Fruit fly (Drosophila melanogaster) ovary, adult (tissue): ENCODE results near the gene Usp2.

Experiments used
- CG17801 ChIP-seq: fragments of 200-800 bp; optimal IDR thresholded peaks from 2 replicates; lab custom pipeline; 2019; ENCODE audit warnings: missing biosample characterization, mild to moderate bottlenecking, missing genetic modification characterization, moderate library complexity; ENCODE audit not compliant: partially characterized antibody

Usp2 gene

DNA sequence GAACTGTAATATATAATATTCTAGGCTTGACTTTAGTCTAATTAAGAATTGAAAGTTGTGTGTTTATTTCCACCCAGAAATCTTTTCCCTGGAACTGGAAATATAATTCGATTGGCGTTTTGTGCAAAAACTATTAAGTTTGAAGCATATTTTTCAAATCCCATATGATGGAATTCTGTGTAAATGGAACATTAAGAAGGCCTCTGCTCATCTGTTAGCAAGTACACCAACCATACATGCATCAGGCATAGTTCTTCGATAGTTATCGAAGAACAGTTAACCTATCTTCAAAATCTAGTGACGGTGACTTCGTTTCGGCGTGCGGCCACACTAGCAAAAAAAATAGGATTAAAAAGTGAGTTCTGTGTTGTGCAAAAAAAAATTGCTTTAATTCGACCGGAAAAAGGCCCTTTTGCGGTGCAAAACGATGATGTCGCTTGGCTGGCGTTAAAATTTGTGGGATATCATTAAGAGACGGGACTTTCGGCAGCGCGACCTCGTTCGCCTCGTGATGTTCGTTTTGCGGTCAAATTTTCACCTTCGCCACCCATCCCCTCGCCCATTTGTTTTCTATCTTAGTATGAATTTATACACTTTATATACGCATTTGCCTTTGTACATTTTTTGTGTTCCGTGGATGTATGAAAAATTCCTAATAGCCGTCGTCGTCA lies at the start of gene Usp2:
TSS of gene Usp2 (plus strand) at position 295 of the 671 bp plus-strand sequence.
- TF ChIP-seq CG17801, result no peak

DNA sequence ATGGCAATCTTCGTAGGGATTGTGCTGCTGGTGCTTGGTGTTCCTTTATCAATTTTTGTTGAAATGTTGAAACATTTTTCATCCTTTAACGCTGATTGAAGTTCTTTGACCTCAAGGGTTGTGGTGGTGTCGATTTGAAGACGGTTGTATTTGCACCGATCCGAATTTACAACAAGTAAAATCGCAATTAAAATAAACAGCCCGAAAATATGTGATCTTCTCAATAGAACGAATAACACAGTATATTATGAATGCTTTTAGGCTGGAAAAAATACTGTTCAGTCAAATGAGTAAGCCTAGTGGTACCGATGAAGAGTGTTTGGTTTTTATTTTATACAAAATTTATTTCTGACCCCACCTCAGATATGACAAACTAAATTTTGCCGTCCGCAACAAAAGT lies 12.6 kb upstream of the Usp2 start:
- TF ChIP-seq CG17801, result no peak

DNA sequence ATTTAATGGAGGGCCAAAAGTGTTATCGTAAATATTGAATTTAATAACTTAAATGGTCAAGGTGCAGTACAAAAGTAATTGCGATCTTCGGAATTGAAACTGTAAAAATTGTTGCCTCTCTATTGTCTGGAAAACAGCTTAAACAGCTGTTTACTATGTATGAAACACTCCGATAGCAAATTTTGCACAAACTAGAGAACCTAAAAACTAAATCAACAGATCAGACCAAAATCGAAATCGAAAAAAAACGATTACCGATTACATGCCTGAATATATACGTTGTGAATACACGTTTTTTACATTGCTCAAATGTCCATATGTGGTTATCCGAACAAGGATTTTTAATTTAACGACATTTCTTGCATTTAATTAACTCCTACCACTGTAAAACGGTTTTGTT lies 12.1 kb upstream of the Usp2 start:
- no peak for TF ChIP-seq CG17801

DNA sequence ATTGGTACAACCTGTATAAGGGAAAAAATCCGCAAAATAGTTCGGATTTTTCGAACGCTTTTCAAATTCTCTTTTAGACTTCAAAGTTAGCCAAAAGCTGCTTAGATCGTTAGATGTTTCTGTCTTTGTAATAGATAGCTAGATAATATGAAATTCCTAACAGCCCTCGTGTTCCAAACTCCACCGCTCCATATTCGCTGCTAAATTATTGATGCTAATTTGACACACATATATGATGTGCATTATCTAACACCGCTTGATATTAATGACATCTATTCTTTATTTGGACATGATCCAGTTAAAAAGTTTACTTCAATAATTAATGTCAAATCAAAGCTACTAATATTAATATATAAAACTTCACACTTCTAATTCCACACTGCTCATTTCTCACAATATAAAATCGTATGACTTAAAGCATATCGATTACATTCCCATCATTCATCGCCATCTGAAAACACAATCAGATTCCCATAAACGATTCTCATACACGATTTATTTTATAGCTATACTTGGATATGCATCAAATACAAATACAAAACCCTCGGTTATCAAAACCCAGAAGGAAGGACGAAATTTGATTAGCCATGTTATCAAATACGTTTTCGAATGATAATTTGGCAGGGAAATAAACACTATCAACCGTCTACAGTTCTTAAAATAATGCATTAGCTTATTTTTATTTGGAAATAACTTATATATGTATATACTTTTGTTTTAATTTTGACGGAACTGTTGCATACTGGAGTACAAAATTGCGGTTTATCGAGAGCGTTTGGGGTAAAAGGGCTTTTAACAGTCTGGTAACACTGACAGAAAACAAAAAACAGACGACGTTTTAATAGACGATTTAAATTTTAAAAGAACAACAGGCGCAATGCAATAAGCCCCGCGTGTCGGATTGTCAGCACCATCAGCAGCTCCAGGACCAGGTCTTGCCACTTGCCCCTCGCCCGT lies 11.4 kb upstream of the Usp2 start, which contains the start of gene CG14621:
TSS of gene CG14621 (plus strand) at position 274 of the 957 bp plus-strand sequence.
- TF ChIP-seq CG17801, result no peak

DNA sequence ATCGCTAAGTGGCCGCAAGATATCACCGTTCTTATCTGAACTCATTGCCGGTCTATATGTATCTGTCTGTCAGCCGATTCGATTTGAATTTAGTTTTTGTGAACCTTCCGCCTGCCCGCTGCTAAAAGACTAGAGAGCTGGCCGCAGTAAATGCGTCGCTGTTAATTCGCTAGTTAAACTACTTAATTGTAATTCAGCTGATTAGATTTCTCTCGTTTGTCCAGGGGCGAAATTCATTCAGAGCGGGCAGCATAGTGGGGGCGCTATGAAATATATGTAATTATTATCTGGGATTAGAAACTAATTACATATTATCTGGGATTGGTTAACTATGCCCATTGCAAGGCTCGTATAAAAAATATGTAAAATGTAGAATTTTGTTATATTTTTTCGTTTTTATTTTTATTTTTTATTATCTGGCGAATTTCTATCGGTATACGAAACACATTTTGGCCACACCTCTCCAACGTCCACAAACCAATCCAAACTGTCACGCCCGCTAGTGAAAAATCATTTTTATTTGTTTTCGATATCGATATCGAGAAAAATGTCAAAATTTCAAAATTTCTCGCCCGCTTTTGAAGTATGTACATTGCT lies 6.3 kb upstream of the Usp2 start, which contains the start of the genes CG14615 and tilB:
TSS of gene CG14615 (minus strand) at position 301 of the 597 bp plus-strand sequence.
TSS of gene tilB (plus strand) at position 547 of the 597 bp plus-strand sequence.
- TF ChIP-seq CG17801, result no peak

DNA sequence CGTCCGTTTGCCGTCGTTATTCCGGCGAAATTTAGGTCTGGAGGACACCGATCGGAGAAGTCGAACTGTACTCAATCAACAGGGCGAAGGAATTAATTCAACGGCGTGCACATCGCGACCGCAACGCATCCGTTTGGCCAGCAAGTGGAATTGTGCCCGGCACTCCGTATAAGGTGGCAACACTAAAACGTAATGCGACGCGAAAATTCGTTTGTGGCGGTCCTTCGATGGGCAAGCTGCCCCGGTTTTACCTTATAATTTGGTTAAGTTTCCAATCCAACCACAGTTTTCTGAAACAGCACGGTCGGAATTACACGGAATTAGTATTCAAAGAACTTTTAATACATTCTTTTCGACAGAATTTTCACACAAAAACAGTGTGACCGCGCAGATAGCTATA lies 580 bp upstream of the Usp2 start, which contains the start of gene wap:
TSS of gene wap (minus strand) at position 400 of the 400 bp plus-strand sequence.
- TF ChIP-seq CG17801, result no peak

DNA sequence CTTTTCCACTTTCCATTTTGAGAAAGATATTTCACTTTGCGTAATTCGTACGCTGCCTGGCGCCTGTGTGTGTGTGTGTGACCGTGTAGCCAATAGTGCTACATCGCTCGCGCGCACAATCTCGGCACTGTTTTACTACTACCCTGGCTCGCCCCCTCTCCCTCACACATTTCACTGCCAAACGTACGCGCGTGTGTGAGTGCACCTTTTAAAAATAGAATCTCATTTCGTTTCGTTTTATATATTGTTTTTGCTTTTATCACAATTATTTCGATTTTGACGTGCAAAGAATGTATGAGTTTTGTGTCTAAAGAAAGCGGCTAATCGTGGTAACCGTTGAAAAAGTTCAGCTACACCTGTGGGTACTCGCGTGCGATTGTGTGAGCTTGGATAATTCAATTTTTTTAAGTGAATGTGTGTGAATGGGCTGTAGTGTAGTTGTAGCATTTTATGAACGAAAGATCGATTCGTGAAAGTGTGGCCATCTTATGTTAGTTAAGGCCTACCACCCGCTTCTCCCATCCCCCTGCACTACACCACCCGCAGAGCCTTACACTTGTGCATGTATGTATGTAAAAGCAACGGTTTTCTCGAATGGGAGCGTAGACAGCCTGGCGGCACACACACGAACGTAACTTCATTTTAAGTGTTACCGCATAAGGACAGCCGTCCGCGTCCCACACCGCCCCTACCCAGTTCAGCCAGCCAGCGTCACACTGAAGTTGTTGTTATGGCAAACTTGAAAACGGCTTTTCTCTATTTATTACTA lies 761 bp downstream of the Usp2 start:
- TF ChIP-seq CG17801, result no peak

DNA sequence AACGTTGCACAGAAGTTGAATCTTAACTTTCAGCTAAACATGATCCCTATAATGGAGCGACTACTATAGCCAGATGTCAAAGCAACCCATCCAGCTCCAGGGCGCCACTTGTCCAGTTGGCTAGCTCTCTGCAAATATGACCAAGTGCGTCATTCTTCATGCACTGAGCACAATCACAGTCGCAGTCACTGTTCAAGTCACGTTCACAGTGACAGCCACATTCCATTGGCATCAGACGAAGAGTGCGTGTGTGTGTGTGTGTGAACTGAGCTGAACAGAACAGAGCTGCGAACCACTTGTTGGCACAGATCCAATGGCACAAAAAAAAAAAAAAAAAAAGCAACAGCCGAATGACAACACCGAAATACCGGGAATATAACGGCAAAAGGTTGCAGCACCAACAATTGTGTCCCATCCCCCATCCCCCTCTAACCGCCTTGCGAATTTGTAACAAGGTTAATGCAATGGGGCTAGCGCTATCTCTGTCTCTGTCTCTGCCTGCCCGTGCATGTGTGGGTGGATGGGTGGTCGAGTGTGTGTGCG lies 5.7 kb downstream of the Usp2 start:
- TF ChIP-seq CG17801, result no peak

DNA sequence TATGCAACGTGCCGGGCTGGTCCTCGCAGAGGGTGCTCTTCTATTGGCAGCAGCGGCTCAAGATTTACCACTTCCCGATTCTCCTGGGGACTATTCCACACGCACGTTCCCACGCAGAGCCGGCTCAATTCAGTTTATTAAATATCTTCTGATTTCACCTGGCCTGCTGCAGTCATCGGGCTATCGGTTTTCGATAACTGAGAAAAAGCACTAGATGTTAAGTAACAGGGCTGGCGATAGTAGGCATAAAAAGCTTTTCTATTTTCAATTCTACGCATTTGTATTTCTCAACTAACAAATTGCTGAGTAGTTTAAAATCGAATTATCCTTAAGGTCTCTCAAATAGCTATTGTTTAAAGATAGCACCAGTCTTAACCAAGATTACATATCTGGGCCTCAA lies 16.2 kb downstream of the Usp2 start, which contains the start of gene CG14613:
TSS of gene CG14613 (minus strand) at position 203 of the 400 bp plus-strand sequence.
- no peak for TF ChIP-seq CG17801

DNA sequence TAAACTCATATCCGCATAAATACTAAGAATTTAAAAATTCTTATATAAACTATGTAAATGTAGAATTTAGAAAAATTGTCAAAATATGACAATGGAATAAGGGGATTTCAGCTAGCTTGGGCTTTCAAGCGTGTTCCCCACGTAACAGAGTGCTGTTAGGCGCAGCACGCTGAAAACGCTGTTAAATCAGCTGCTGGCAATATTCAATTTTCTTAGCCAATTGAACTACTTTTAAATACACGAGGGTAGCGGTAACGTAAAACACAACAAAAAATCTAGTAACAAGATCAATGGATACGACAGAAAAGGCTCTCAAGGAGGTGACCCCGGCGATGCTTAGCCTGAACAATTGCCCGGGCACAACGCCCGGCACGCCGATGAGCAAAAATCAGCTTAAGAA lies 17.9 kb downstream of the Usp2 start, which contains the start of gene CG14618:
TSS of gene CG14618 (plus strand) at position 179 of the 400 bp plus-strand sequence.
- no peak for TF ChIP-seq CG17801

DNA sequence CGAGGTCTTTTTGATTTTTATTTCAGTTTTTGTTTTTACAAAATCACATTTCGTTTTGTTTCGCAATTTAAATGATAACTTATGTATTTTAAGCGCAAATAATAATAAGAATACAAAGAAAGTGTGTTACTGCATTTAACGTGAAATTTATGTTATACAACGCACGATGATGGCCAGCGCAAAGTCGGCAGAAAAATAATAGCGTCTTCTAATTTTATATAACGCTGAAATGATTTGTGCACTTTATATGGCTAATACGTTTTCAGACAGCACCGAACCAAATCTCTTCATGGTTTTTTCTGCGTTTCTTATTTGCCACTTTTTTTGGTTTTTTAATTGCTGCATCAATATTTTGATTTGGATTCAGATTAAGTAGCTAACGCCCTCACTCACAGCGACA lies 19.3 kb downstream of the Usp2 start:
- no peak for TF ChIP-seq CG17801

DNA sequence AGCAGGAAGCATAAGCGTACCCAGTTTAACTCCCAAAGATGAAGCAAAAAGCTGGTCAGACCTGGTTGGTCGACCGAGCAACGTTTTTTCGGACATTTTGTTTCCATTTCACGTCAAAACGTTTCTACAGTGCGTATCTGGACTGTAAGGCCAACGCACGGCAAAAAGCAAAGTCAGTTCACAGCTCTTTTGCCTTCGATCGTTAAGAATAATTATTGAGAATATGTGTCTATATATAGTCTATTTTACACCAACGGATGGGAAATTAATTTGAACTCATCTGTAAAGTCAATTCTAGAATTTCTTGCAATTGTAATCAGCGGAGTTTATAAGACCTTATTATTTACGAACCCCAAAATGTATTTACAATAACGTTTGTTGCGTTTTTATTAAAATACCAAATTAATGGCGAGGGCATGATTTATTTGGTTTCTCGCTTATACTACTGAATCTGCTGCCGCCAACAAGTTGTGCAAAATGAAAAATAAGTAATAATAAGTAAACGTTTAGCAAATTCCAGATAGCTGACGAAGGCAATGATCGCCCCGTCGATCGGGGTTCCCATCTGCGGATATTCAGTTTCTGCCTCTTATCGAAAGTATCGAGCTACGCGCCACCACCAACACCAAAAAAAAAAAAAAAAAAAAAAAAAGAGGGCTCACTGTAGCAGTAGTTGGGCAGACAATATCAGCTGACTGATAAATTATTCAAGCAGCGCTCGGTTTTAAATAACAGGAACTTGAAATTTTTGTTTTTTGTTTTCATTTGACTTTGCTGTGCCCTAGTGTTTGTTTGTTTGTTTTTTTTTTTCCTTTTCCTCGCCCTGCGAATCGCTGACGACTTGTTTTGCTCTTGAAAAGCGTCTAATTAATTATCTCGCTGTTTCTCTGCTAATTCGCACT lies 22.3 kb downstream of the Usp2 start:
- TF ChIP-seq CG17801, result no peak

DNA sequence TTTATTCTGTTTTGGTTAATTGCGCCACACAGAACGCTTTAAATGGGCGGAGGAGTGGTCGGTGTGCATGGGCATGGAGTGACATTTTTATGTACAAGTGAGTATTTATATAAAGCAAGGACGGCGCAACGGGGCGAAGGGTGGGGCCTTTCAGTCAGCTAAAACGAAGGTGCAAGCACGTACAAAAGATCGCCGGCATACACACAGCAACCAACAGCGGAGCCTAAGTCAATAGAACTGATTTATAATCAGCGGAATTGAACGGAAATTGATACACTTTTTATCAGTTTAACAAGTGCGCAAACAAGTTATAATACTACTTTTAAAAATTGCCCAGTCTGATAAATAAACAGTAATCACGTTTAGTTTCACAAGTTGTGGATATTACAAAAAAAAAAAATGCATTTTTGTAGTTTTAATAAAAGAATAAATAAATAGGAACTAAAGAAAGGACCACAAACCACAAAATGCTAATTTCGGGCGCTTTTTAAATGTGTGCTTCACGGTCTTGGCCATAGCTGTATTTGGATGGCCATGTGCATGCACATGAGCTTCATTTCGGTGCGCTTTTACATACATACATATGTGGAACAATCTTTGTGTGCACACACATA lies 23.7 kb downstream of the Usp2 start:
- TF ChIP-seq CG17801, result peak; percentile 34

DNA sequence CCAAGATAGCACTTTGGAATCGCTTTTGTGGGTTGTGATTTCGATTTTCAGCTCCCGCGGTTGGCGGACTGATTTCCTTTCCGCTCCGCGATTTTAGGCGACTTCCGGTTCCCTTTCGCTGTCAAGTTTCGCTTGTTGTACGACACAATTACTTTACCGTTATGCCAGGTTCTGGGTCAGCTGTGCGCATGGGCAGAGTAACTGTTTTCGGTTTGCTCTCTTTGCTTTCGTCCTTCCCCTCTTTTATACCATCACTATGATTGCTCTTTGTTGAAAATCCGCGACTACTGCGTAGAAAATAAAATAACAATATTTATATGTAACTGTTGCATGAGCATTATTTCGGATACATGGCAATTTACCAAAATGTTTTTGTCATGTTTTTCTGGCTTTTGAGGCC lies 25.0 kb downstream of the Usp2 start:
- no peak for TF ChIP-seq CG17801
